Fruit fly (Drosophila melanogaster): Measurements from ENCODE around the gene Mob2.

Mob2 gene

DNA sequence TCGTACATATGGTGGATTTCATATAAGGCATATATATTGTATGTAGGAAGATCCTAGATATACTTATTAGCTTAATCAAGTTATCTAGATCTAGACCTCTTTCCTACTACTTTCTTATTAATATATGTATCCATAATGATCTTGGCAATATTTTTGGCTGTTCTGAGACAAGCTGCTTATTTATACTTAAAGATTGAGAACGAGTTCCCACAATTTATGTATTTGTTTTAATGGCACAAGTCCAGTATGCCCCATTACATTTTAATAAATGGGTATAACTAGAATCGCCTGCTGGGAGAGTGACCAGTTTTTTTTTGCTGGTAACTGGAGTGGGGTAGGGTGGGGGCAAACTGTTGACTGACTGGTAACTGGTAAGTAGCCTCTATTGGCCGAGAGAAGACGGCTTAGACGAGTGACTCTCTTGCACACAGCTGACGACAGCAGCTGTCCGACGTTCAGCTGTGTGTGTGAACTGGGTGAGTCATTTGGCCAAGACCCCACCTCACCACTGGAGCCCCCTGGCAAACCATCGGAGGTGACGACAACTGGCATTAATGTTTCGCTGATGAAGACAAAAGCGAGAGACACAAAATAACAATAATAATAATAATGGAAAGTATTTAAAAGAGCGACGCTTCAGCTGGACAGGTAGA lies 25.1 kb downstream of the Mob2 start (continued):
- TF ChIP-seq odd (GFP tag; optimal IDR thresholded peaks at IDR 0.05) = no peak
- no peak for TF ChIP-seq Doc3 (GFP tag; IDR thresholded peaks at IDR 0.05; ENCODE audit: partially characterized antibody)
- TF ChIP-seq Awh (GFP tag; IDR thresholded peaks at IDR 0.05) = no peak
- no peak for TF ChIP-seq bab2 (GFP tag; optimal IDR thresholded peaks at IDR 0.05)
- TF ChIP-seq lbe (GFP tag; optimal IDR thresholded peaks at IDR 0.05) = no peak
- TF ChIP-seq prd (optimal IDR thresholded peaks at IDR 0.05) = no peak
- no peak for TF ChIP-seq prd (GFP tag; IDR thresholded peaks at IDR 0.05)
- TF ChIP-seq CG3281 (GFP tag; optimal IDR thresholded peaks at IDR 0.05) = no peak
- TF ChIP-seq hth (optimal IDR thresholded peaks at IDR 0.05) = no peak
- TF ChIP-seq CG12155 (GFP tag; optimal IDR thresholded peaks at IDR 0.05) = no peak
- peak; percentile 62 for TF ChIP-seq abd-A (tag; optimal IDR thresholded peaks at IDR 0.05)
- TF ChIP-seq CG14014 (GFP tag; IDR thresholded peaks at IDR 0.05) = peak; percentile 25; the same call in 1 of the 2 replicates
- TF ChIP-seq rib (GFP tag; IDR thresholded peaks at IDR 0.05) = no peak
- no peak for TF ChIP-seq yki (optimal IDR thresholded peaks at IDR 0.05)
- no peak for TF ChIP-seq trh (GFP tag; optimal IDR thresholded peaks at IDR 0.05)
- peak; percentile 38 for TF ChIP-seq CG12769 (tag; optimal IDR thresholded peaks at IDR 0.05)
- no peak for TF ChIP-seq Chrac-16 (GFP tag; optimal IDR thresholded peaks at IDR 0.05)
- TF ChIP-seq wdn (GFP tag; IDR thresholded peaks at IDR 0.05) = no peak
- no peak for TF ChIP-seq CG11247 (GFP tag; IDR thresholded peaks at IDR 0.05)
- TF ChIP-seq toy (GFP tag; IDR thresholded peaks at IDR 0.05) = no peak
- no peak for TF ChIP-seq CG14050 (GFP tag; IDR thresholded peaks at IDR 0.05)
- no peak for TF ChIP-seq org-1 (GFP tag; optimal IDR thresholded peaks at IDR 0.05)
- no peak for TF ChIP-seq CG1832 (GFP tag; optimal IDR thresholded peaks at IDR 0.05)
- TF ChIP-seq Hey (tag; optimal IDR thresholded peaks at IDR 0.05) = no peak
- TF ChIP-seq cas (GFP tag; IDR thresholded peaks at IDR 0.05) = no peak
- 0 out of 2 replicates have a peak, but pooled peaks have one; percentile 26 for TF ChIP-seq tna (GFP tag; IDR thresholded peaks at IDR 0.05; ENCODE audit: partially characterized antibody)
- TF ChIP-seq zen2 (GFP tag; IDR thresholded peaks at IDR 0.05; ENCODE audit: partially characterized antibody) = no peak
- no peak for TF ChIP-seq slou (GFP tag; optimal IDR thresholded peaks at IDR 0.05)
- no peak for TF ChIP-seq Hr39 (optimal IDR thresholded peaks at IDR 0.05)
- no peak for TF ChIP-seq CG3407 (GFP tag; optimal IDR thresholded peaks at IDR 0.05)
- TF ChIP-seq CG10565 (GFP tag; optimal IDR thresholded peaks at IDR 0.05) = no peak
- no peak for TF ChIP-seq ac (GFP tag; optimal IDR thresholded peaks at IDR 0.05)
- TF ChIP-seq Med (GFP tag) = peak; percentile 77
- TF ChIP-seq CG4404 (GFP tag; IDR thresholded peaks at IDR 0.05) = no peak
- no peak for TF ChIP-seq mld (GFP tag; IDR thresholded peaks at IDR 0.05; ENCODE audit: partially characterized antibody)
- no peak for TF ChIP-seq Gug (GFP tag; IDR thresholded peaks at IDR 0.05)
- no peak for TF ChIP-seq B-H1 (GFP tag; IDR thresholded peaks at IDR 0.05)
- no peak for TF ChIP-seq CG30403 (GFP tag; optimal IDR thresholded peaks at IDR 0.05)
- no peak for TF ChIP-seq al (GFP tag; IDR thresholded peaks at IDR 0.05)
- no peak for TF ChIP-seq Camta (GFP tag; optimal IDR thresholded peaks at IDR 0.05)
- TF ChIP-seq fd3F (GFP tag; optimal IDR thresholded peaks at IDR 0.05) = no peak
- no peak for TF ChIP-seq CG12236 (GFP tag; optimal IDR thresholded peaks at IDR 0.05)
- TF ChIP-seq CG1602 (GFP tag; optimal IDR thresholded peaks at IDR 0.05) = no peak
- no peak for TF ChIP-seq esg (GFP tag; conservative IDR thresholded peaks at IDR 0.05)
- TF ChIP-seq CG15601 (tag; optimal IDR thresholded peaks at IDR 0.05) = no peak
- no peak for TF ChIP-seq CG10209 (GFP tag; optimal IDR thresholded peaks at IDR 0.05)
- no peak for TF ChIP-seq CG12942 (GFP tag; optimal IDR thresholded peaks at IDR 0.05)
- TF ChIP-seq CG18011 (GFP tag; optimal IDR thresholded peaks at IDR 0.05) = no peak
- TF ChIP-seq Fer2 (tag; optimal IDR thresholded peaks at IDR 0.05) = no peak
- TF ChIP-seq Jarid2 (GFP tag; optimal IDR thresholded peaks at IDR 0.05) = no peak
- no peak for TF ChIP-seq Atf3 (GFP tag; optimal IDR thresholded peaks at IDR 0.05)
- TF ChIP-seq luna (GFP tag; optimal IDR thresholded peaks at IDR 0.05) = no peak

Data from whole organism, embryonic.